Fruit fly (Drosophila melanogaster): ENCODE results near the gene fy.
A peak's percentile ranks its signal among the peaks of the same experiment; 100 is the strongest.

fy gene

DNA sequence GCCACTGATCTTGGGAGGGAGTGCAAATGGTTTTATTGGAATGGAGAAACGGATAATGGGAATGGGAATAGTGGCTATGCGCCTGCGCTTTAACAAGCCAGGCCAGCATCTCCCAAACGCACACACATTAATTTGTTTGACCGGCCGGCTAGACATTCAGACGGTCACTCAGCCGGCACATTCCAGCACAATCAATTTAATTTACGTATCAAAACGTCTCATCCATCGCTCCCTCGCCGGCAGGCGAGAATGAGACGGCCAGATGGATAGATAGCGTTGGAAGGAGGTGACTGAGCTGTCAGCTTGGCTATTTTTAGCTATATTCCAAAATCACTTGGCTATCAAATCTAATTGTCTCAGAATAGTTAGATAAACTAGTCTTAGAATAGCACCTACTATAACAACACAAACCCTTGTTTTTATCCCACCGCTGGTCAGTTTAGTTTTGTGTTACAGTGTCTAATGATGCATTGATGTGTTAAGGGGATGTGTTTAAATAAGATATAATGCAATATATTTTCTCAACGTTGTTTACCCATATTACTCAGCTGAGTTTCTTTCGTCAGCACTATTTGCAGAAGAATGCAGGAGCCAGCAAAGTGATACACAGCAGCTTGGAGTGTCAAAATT, 20.5 kb upstream of the fy start (continued):
- TF ChIP-seq CG14710 (tag; optimal IDR thresholded peaks at IDR 0.05) (peak; percentile 39), CG1529 (GFP tag; optimal IDR thresholded peaks at IDR 0.05) (peak; percentile 27), CG11504 (tag; optimal IDR thresholded peaks at IDR 0.05) (peak; percentile 21), PHDP (tag; optimal IDR thresholded peaks at IDR 0.05) (peak; percentile 26), CG11247 (GFP tag; IDR thresholded peaks at IDR 0.05) (no peak), ci (GFP tag; IDR thresholded peaks at IDR 0.05) (peak; percentile 19; the same call in 1 of the 3 replicates), dmrt11E (tag; optimal IDR thresholded peaks at IDR 0.05) (peak; percentile 31), CG3065 (GFP tag; optimal IDR thresholded peaks at IDR 0.05) (no peak), Side (GFP tag; optimal IDR thresholded peaks at IDR 0.05) (no peak), Six4 (GFP tag; optimal IDR thresholded peaks at IDR 0.05) (no peak), chif (GFP tag; optimal IDR thresholded peaks at IDR 0.05) (peak in 1 of 2 experiments; percentile 47), HLH54F (GFP tag; optimal IDR thresholded peaks at IDR 0.05) (no peak), Asciz (GFP tag; optimal IDR thresholded peaks at IDR 0.05) (peak; percentile 2), Hr39 (optimal IDR thresholded peaks at IDR 0.05) (no peak), CG13123 (GFP tag; optimal IDR thresholded peaks at IDR 0.05) (no peak), Jarid2 (GFP tag; optimal IDR thresholded peaks at IDR 0.05) (no peak), CG17186 (GFP tag; optimal IDR thresholded peaks at IDR 0.05) (no peak), CG8388 (GFP tag; optimal IDR thresholded peaks at IDR 0.05) (peak; percentile 3), CrebB (tag; optimal IDR thresholded peaks at IDR 0.05) (peak; percentile 6)

- no peak for TF ChIP-seq dmrt99B (tag; optimal IDR thresholded peaks at IDR 0.05)
- TF ChIP-seq Ets65A (GFP tag), result peak; percentile 3
- TF ChIP-seq abd-A (tag; optimal IDR thresholded peaks at IDR 0.05), result no peak
- TF ChIP-seq chinmo (GFP tag; IDR thresholded peaks at IDR 0.05; ENCODE audit: partially characterized antibody), result no peak
- TF ChIP-seq Med (GFP tag), result peak; percentile 27
- TF ChIP-seq z (GFP tag; IDR thresholded peaks at IDR 0.05), result peak; percentile 79
- TF ChIP-seq CG8281 (tag; optimal IDR thresholded peaks at IDR 0.05), result peak; percentile 98
Measured at dm6 chr2L:8423047-8423446, 20.0 kb upstream of the fy start.

- TF ChIP-seq kni (GFP tag; optimal IDR thresholded peaks at IDR 0.05) (peak; percentile 58), CG3407 (GFP tag; optimal IDR thresholded peaks at IDR 0.05) (no peak), CG14441 (GFP tag; IDR thresholded peaks at IDR 0.05) (no peak), dysf (GFP tag; IDR thresholded peaks at IDR 0.05) (no peak), br (optimal IDR thresholded peaks at IDR 0.05) (no peak), sens (GFP tag) (peak; percentile 44), ab (GFP tag; optimal IDR thresholded peaks at IDR 0.05) (no peak), CG31388 (GFP tag; optimal IDR thresholded peaks at IDR 0.05) (no peak)
Measured at dm6 chr2L:8421717-8422116, 18.6 kb upstream of the fy start.

- no peak for TF ChIP-seq insv (GFP tag; optimal IDR thresholded peaks at IDR 0.05)
- no peak for TF ChIP-seq slou (GFP tag; optimal IDR thresholded peaks at IDR 0.05)
- no peak for TF ChIP-seq vfl (GFP tag; optimal IDR thresholded peaks at IDR 0.05)
- TF ChIP-seq bigmax (GFP tag; optimal IDR thresholded peaks at IDR 0.05), result no peak
- TF ChIP-seq fd64A (GFP tag; optimal IDR thresholded peaks at IDR 0.05), result no peak
- TF ChIP-seq ara (GFP tag; IDR thresholded peaks at IDR 0.05), result no peak
- no peak for TF ChIP-seq CG8388 (GFP tag; optimal IDR thresholded peaks at IDR 0.05)
- peak; percentile 5 for TF ChIP-seq az2 (GFP tag; optimal IDR thresholded peaks at IDR 0.05)
- TF ChIP-seq YL-1 (GFP tag; optimal IDR thresholded peaks at IDR 0.05), result no peak
- peak; percentile 75 for TF ChIP-seq D19B (GFP tag; optimal IDR thresholded peaks at IDR 0.05)
- no peak for TF ChIP-seq CG7786 (GFP tag; optimal IDR thresholded peaks at IDR 0.05)
- TF ChIP-seq CG2678 (tag; optimal IDR thresholded peaks at IDR 0.05), result no peak
- TF ChIP-seq al (GFP tag; IDR thresholded peaks at IDR 0.05), result no peak
- peak; percentile 8 for TF ChIP-seq grau (tag; optimal IDR thresholded peaks at IDR 0.05)
- no peak for TF ChIP-seq CG17186 (GFP tag; optimal IDR thresholded peaks at IDR 0.05)
- TF ChIP-seq chinmo (GFP tag; IDR thresholded peaks at IDR 0.05; ENCODE audit: partially characterized antibody), result no peak
- no peak for TF ChIP-seq Dip3 (GFP tag; optimal IDR thresholded peaks at IDR 0.05)
Measured at dm6 chr2L:8420259-8420930, 17.3 kb upstream of the fy start.
